Worm (Caenorhabditis elegans) whole organism, L2 larva: Measurements from ENCODE around the gene M199.136.

Experiments used
- lin-13 ChIP-seq: fragments of 150-350 bp; optimal IDR thresholded peaks from 2 replicates; lab custom pipeline; 2014; ENCODE audit warnings: missing biosample characterization, missing genetic modification reagents, missing genetic modification characterization
- unc-62 ChIP-seq: fragments of 150-350 bp; optimal IDR thresholded peaks from 2 replicates; lab custom pipeline; 2014; ENCODE audit warnings: missing biosample characterization, missing genetic modification reagents, missing genetic modification characterization

DNA sequence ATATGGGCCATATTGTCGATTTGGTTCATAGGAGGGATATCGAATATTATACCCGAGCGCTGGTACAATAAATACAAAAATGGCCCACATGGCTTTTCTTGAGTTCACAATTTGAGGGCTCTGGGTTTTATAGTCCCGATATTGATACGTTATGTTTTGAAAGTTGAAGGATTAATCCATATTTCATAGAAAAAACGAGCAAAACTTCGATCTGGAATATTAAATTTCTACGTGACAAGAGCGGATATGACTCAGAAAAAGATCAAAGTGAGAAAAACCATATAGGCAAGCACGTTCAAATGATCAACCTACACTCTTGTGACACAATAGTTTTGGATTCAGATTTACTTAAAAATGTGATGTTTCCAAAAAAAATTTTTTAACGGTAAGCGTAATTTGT is 13.2 kb downstream of the M199.136 start, which contains the start of gene col-135:
- TF ChIP-seq lin-13 (GFP tag; lab: Kevin White, UChicago) (no peak), unc-62 (GFP tag; lab: Kevin White, UChicago) (no peak)
